Worm (Caenorhabditis elegans) whole organism, L4 larva: ENCODE data around the gene srlf-31.
A peak's percentile ranks its signal among the peaks of the same experiment; 100 is the strongest.

Source experiments
- D1046.2 ChIP-seq: fragments of 200-800 bp; sonication (Bioruptor generic); IDR thresholded peaks from 2 replicates; pipeline ENCODE4 v1.3.6; 2022; ENCODE audit warnings: missing genetic modification characterization, missing compliant biosample characterization
- T26A8.4 ChIP-seq: fragments of 200-800 bp; sonication (Bioruptor generic); IDR thresholded peaks from 2 replicates; pipeline ENCODE4 v1.3.6; 2022; ENCODE audit warnings: missing genetic modification characterization, missing compliant biosample characterization
- aha-1 ChIP-seq: fragments of 150-350 bp; peaks from one replicate; lab custom pipeline; 2014; ENCODE audit warnings: missing biosample characterization, missing genetic modification characterization
- cey-2 ChIP-seq: sonication (generic microtip); optimal IDR thresholded peaks from 3 replicates; lab custom pipeline; 2017; ENCODE audit warnings: missing genetic modification characterization, mild to moderate bottlenecking, missing compliant biosample characterization, antibody characterized with exemption, borderline replicate concordance; ENCODE audit not compliant: insufficient read depth
- daf-19 ChIP-seq: fragments of 200-800 bp; sonication (Bioruptor generic); conservative IDR thresholded peaks from 2 replicates; pipeline ENCODE4 v1.3.6; 2022; ENCODE audit warnings: missing genetic modification characterization, missing compliant biosample characterization
- dmd-6 ChIP-seq: fragments of 200-800 bp; sonication (Bioruptor generic); IDR thresholded peaks from 2 replicates; pipeline ENCODE4 v1.3.6; 2022; ENCODE audit warnings: missing genetic modification reagents, missing genetic modification characterization, missing compliant biosample characterization
- dve-1 ChIP-seq: sonication (generic microtip); optimal IDR thresholded peaks from 2 replicates; lab custom pipeline; 2017; ENCODE audit warnings: antibody characterized with exemption, mild to moderate bottlenecking, missing genetic modification characterization, missing compliant biosample characterization; ENCODE audit not compliant: insufficient read depth
- egl-27 ChIP-seq: sonication (generic microtip); optimal IDR thresholded peaks from 3 replicates; lab custom pipeline; 2017; ENCODE audit warnings: missing biosample characterization, missing genetic modification reagents, missing genetic modification characterization
- egl-43 ChIP-seq: fragments of 200-800 bp; sonication (Bioruptor generic); IDR thresholded peaks from 2 replicates; pipeline ENCODE4 v1.3.6; 2022; ENCODE audit warnings: missing genetic modification reagents, missing genetic modification characterization, missing compliant biosample characterization
- fos-1 ChIP-seq: fragments of 150-350 bp; optimal IDR thresholded peaks from 2 replicates; lab custom pipeline; 2014; ENCODE audit warnings: missing biosample characterization, missing genetic modification characterization
- gei-8 ChIP-seq: fragments of 200-800 bp; sonication (Bioruptor generic); optimal IDR thresholded peaks from 2 replicates; lab custom pipeline; 2018; ENCODE audit warnings: mild to moderate bottlenecking, missing genetic modification characterization, missing compliant biosample characterization
- hif-1 ChIP-seq, 2 experiments: sonication (generic microtip); optimal IDR thresholded peaks; 2 replicates each; lab custom pipeline; 2016 to 2017; ENCODE audit warnings: missing compliant biosample characterization in 2 of 2, missing genetic modification characterization in 2 of 2, missing genetic modification reagents in 2 of 2, missing genotype in 2 of 2, mild to moderate bottlenecking in 1 of 2
- hlh-11 ChIP-seq: fragments of 200-800 bp; sonication (Bioruptor generic); optimal IDR thresholded peaks from 2 replicates; lab custom pipeline; 2018; ENCODE audit warnings: mild to moderate bottlenecking, missing genetic modification characterization, missing compliant biosample characterization
- hlh-30 ChIP-seq: sonication (generic microtip); optimal IDR thresholded peaks from 2 replicates; lab custom pipeline; 2017; ENCODE audit warnings: antibody characterized with exemption, mild to moderate bottlenecking, missing genetic modification characterization, missing compliant biosample characterization; ENCODE audit not compliant: insufficient read depth
- lsy-2 ChIP-seq, 2 experiments: fragments of 150-350 bp in 1 of 2; sonication (generic microtip) in 1 of 2; optimal IDR thresholded peaks; 2 replicates each; lab custom pipeline; 2014 to 2017; ENCODE audit warnings: missing biosample characterization in 2 of 2, missing genetic modification characterization in 2 of 2
- mdl-1 ChIP-seq, 2 experiments: fragments of 150-350 bp in 1 of 2; sonication (generic microtip) in 1 of 2; optimal IDR thresholded peaks; 2 replicates each; lab custom pipeline; 2014 to 2017; ENCODE audit warnings: missing biosample characterization in 2 of 2, missing genetic modification characterization in 2 of 2
- mep-1 ChIP-seq: fragments of 150-350 bp; sonication (generic microtip); optimal IDR thresholded peaks from 3 replicates; lab custom pipeline; 2014; ENCODE audit warnings: missing biosample characterization, missing genetic modification characterization
- mes-2 ChIP-seq: sonication (generic microtip); optimal IDR thresholded peaks from 2 replicates; lab custom pipeline; 2016; ENCODE audit warnings: missing genotype, mild to moderate bottlenecking, missing genetic modification characterization, missing compliant biosample characterization; ENCODE audit not compliant: poor library complexity, severe bottlenecking
- mxl-2 ChIP-seq: fragments of 200-800 bp; sonication (Bioruptor generic); conservative IDR thresholded peaks from 2 replicates; pipeline ENCODE4 v1.3.6; 2022; ENCODE audit warnings: missing genetic modification reagents, missing genetic modification characterization, missing compliant biosample characterization
- mxl-3 ChIP-seq: fragments of 200-800 bp; sonication (Bioruptor generic); optimal IDR thresholded peaks from 2 replicates; lab custom pipeline; 2018; ENCODE audit warnings: mild to moderate bottlenecking, missing genetic modification characterization, missing compliant biosample characterization
- nhr-10 ChIP-seq: fragments of 150-350 bp; optimal IDR thresholded peaks from 2 replicates; lab custom pipeline; 2014; ENCODE audit warnings: missing biosample characterization, missing genetic modification characterization
- nhr-11 ChIP-seq: fragments of 150-350 bp; optimal IDR thresholded peaks from 2 replicates; lab custom pipeline; 2014; ENCODE audit warnings: missing biosample characterization, missing genetic modification characterization
- nhr-111 ChIP-seq: fragments of 200-800 bp; sonication (Bioruptor generic); optimal IDR thresholded peaks from 2 replicates; lab custom pipeline; 2018; ENCODE audit warnings: mild to moderate bottlenecking, missing genetic modification characterization, missing compliant biosample characterization
- nhr-25 ChIP-seq: sonication (generic microtip); optimal IDR thresholded peaks from 2 replicates; lab custom pipeline; 2017; ENCODE audit warnings: missing genetic modification characterization, mild to moderate bottlenecking, missing compliant biosample characterization, antibody characterized with exemption, moderate library complexity, borderline replicate concordance; ENCODE audit not compliant: insufficient read depth
- nhr-28 ChIP-seq: fragments of 150-350 bp; optimal IDR thresholded peaks from 2 replicates; lab custom pipeline; 2014; ENCODE audit warnings: missing biosample characterization, missing genetic modification characterization
- nhr-42 ChIP-seq: fragments of 200-800 bp; sonication (Bioruptor generic); IDR thresholded peaks from 2 replicates; pipeline ENCODE4 v1.3.6; 2022; ENCODE audit warnings: missing genetic modification characterization, missing compliant biosample characterization
- nhr-48 ChIP-seq: sonication (generic microtip); optimal IDR thresholded peaks from 2 replicates; lab custom pipeline; 2016; ENCODE audit warnings: mild to moderate bottlenecking, missing genetic modification characterization, missing compliant biosample characterization
- nhr-6 ChIP-seq: fragments of 150-350 bp; optimal IDR thresholded peaks from 2 replicates; lab custom pipeline; 2014; ENCODE audit warnings: missing biosample characterization, missing genetic modification characterization
- pqm-1 ChIP-seq: sonication (generic microtip); optimal IDR thresholded peaks from 2 replicates; lab custom pipeline; 2017; ENCODE audit warnings: missing biosample characterization, missing genetic modification characterization
- sdz-12 ChIP-seq: fragments of 200-800 bp; sonication (Bioruptor generic); optimal IDR thresholded peaks from 2 replicates; lab custom pipeline; 2018; ENCODE audit warnings: mild to moderate bottlenecking, missing genetic modification characterization, missing compliant biosample characterization
- skn-1 ChIP-seq: fragments of 150-350 bp; optimal IDR thresholded peaks from 2 replicates; lab custom pipeline; 2014; ENCODE audit warnings: missing biosample characterization, missing genetic modification characterization
- unc-62 ChIP-seq, 3 experiments: fragments of 150-350 bp in 1 of 3; sonication (generic microtip); optimal IDR thresholded peaks in 2 of 3; peaks in 1 of 3; 1 replicate in 1 of 3; 2 replicates in 2 of 3; lab custom pipeline; 2014 to 2017; ENCODE audit warnings: missing biosample characterization in 3 of 3, missing genetic modification characterization in 3 of 3, missing genetic modification reagents in 3 of 3, missing genotype in 1 of 3
- zag-1 ChIP-seq: fragments of 150-350 bp; optimal IDR thresholded peaks from 2 replicates; lab custom pipeline; 2014; ENCODE audit warnings: missing biosample characterization, missing genetic modification characterization
- zip-11 ChIP-seq: fragments of 200-800 bp; sonication (Bioruptor generic); IDR thresholded peaks from 2 replicates; pipeline ENCODE4 v1.3.6; 2022; ENCODE audit warnings: missing genetic modification characterization, missing compliant biosample characterization

The srlf-31 gene

DNA sequence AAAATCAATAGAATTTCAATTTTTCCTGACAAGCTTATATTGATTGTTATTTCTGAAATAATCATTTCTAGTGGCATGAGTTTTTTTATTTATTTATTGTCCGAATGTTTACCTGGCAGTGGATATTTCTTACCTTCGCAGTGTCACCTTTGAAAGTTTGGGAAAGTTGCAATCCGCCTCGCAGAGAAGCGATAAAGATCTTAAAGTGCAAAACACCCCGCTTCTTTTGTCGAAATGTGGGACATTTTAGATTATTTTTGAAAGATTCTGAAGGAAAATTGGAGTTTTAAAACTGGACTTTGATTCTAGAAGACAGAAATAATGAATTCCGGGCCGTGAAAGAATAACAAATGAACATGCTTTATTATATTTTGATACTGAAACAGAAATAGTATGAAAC lies 14.2 kb downstream of the srlf-31 start:
- no peak for TF ChIP-seq nhr-111 (GFP tag; lab: Kevin White, UChicago)
- TF ChIP-seq aha-1 (tag; lab: Kevin White, UChicago), result no peak
- TF ChIP-seq fos-1 (tag; lab: Kevin White, UChicago), result no peak
- no peak for TF ChIP-seq dmd-6 (GFP tag; lab: Robert Waterston, UW)
- TF ChIP-seq sdz-12, result no peak
- no peak for TF ChIP-seq T26A8.4 (GFP tag; lab: Robert Waterston, UW)
- TF ChIP-seq zag-1 (tag; lab: Kevin White, UChicago), result no peak
- TF ChIP-seq unc-62 (GFP tag; optimal IDR thresholded peaks at IDR 0.05 in 1 of 2; lab: Kevin White, UChicago), result no peak
- TF ChIP-seq unc-62 (tag; optimal IDR thresholded peaks at IDR 0.05; lab: Kevin White, UChicago), result no peak
- TF ChIP-seq hif-1 (tag; optimal IDR thresholded peaks at IDR 0.05; lab: Kevin White, UChicago), result no peak
- TF ChIP-seq pqm-1 (tag; lab: Kevin White, UChicago), result no peak
- TF ChIP-seq hlh-11 (tag; lab: Kevin White, UChicago), result no peak
- TF ChIP-seq mxl-2 (GFP tag; lab: Robert Waterston, UW), result no peak
- no peak for TF ChIP-seq skn-1 (tag; lab: Kevin White, UChicago)

DNA sequence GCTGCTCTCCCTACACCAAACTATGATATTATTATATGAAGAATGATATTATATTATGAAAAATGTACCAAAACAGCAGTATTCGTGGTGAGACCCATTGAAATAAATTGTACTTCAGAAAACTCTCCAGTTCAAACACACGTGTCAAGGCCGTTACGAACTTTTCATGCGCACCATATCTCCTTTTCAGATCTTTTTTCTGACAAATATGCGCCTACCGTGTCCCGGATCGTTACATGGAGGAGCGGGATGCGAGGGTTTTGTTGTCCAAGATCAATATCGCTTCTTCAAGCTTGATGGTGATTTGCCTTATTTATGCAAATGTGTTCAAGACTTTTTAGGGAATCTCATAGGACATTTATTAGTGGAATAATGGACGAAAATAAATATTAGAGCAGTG lies 19.3 kb downstream of the srlf-31 start:
- TF ChIP-seq mep-1 (tag; lab: Kevin White, UChicago) (no peak), nhr-111 (GFP tag; lab: Kevin White, UChicago) (no peak), aha-1 (tag; lab: Kevin White, UChicago) (peak; percentile 24), zip-11 (GFP tag; lab: Robert Waterston, UW) (no peak)

DNA sequence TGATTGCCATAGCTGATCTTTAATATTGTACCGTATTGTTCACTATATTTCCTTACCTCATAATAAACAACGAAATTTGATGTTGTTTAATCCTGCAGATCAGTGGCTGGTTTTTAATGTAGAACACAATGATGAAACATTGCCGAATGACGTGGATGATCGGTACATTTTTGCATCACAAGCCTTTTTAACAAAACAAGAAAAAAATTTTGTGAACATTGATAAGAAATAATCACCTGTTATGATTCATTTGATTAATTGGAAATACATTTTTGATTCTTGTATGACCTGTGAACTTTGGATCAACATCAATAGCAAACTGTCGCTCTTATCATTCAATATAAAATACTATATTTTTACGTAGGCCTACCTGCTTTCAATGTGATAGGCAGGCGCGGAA lies 20.1 kb downstream of the srlf-31 start:
- peak; percentile 33 for TF ChIP-seq hlh-30 (tag; lab: Kevin White, UChicago)
- peak; percentile 27 for TF ChIP-seq dve-1 (tag; lab: Kevin White, UChicago)
- peak; percentile 10 for TF ChIP-seq nhr-48 (tag; lab: Kevin White, UChicago)
- TF ChIP-seq daf-19 (GFP tag; lab: Robert Waterston, UW), result no peak
- peak; percentile 8 for TF ChIP-seq nhr-28 (tag; lab: Kevin White, UChicago)
- TF ChIP-seq aha-1 (tag; lab: Kevin White, UChicago), result peak; percentile 55
- no peak for TF ChIP-seq egl-27 (tag; lab: Kevin White, UChicago)
- peak; percentile 34 for TF ChIP-seq mep-1 (tag; lab: Kevin White, UChicago)
- no peak for TF ChIP-seq gei-8 (GFP tag; lab: Kevin White, UChicago)
- TF ChIP-seq hlh-11 (tag; lab: Kevin White, UChicago), result peak; percentile 24

DNA sequence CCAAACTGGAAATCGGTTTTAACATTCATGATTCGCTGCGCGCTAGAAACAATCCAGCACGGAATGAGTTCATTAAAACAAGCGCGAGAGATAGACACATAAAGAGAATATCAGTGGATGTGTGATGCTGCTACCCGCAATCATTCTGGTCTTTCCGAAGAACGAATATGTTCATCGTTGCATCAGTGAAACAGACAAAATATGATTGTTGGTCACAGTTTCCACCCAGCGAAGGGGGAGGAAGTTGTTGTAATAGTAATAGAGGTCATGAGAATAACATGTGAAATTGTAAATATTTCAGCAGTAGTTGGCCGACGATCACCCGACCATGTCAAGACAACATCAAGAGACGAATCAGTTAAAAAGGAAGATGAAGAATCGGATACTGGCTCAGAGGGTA lies 21.8 kb downstream of the srlf-31 start:
- no peak for TF ChIP-seq D1046.2 (GFP tag; lab: Robert Waterston, UW)
- TF ChIP-seq nhr-6 (tag; lab: Kevin White, UChicago), result no peak
- TF ChIP-seq cey-2 (tag; lab: Kevin White, UChicago), result peak; percentile 54
- TF ChIP-seq mep-1 (tag; lab: Kevin White, UChicago), result peak; percentile 9
- TF ChIP-seq mdl-1 (tag; optimal IDR thresholded peaks at IDR 0.05; lab: Kevin White, UChicago), result peak in 1 of 2 experiments; percentile 70
- peak; percentile 62 for TF ChIP-seq hlh-30 (tag; lab: Kevin White, UChicago)
- peak; percentile 52; the same call in 1 of the 2 replicates for TF ChIP-seq mxl-2 (GFP tag; lab: Robert Waterston, UW)
- TF ChIP-seq nhr-48 (tag; lab: Kevin White, UChicago), result peak; percentile 48
- TF ChIP-seq daf-19 (GFP tag; lab: Robert Waterston, UW), result no peak
- peak; percentile 49; the same call in 1 of the 2 replicates for TF ChIP-seq dmd-6 (GFP tag; lab: Robert Waterston, UW)
- no peak for TF ChIP-seq nhr-11 (tag; lab: Kevin White, UChicago)
- TF ChIP-seq egl-43 (GFP tag; lab: Robert Waterston, UW), result no peak
- no peak for TF ChIP-seq T26A8.4 (GFP tag; lab: Robert Waterston, UW)
- TF ChIP-seq mes-2 (tag; lab: Kevin White, UChicago), result no peak
- TF ChIP-seq mxl-3 (GFP tag; lab: Kevin White, UChicago), result peak; percentile 11
- TF ChIP-seq hlh-11 (tag; lab: Kevin White, UChicago), result peak; percentile 55
- TF ChIP-seq nhr-25, result peak; percentile 66
- no peak for TF ChIP-seq nhr-42 (GFP tag; lab: Robert Waterston, UW)
- TF ChIP-seq nhr-28 (tag; lab: Kevin White, UChicago), result peak; percentile 48
- peak; percentile 34 for TF ChIP-seq nhr-10 (tag; lab: Kevin White, UChicago)
- no peak for TF ChIP-seq lsy-2 (tag; optimal IDR thresholded peaks at IDR 0.05; lab: Kevin White, UChicago)
- TF ChIP-seq, all 104 proteins: peak for 12
